Fruit fly (Drosophila melanogaster) whole organism, embryonic: ENCODE measurements around the gene caps.

Experiments used
- Bgb ChIP-seq: fragments of 200-800 bp; sonication (Bioruptor generic); IDR thresholded peaks from 2 replicates; pipeline ENCODE4 v1.3.6; 2022; ENCODE audit warnings: missing biosample characterization, missing genetic modification characterization; ENCODE audit not compliant: partially characterized antibody
- CG10543 ChIP-seq: fragments of 200-800 bp; sonication (Bioruptor generic); optimal IDR thresholded peaks from 3 replicates; lab custom pipeline; 2017; ENCODE audit warnings: missing biosample characterization, mild to moderate bottlenecking, missing genetic modification characterization, moderate library complexity
- CG11247 ChIP-seq: fragments of 200-800 bp; sonication (Bioruptor generic); IDR thresholded peaks from 2 replicates; pipeline ENCODE4 v1.3.6; 2022; ENCODE audit warnings: missing biosample characterization, missing genetic modification characterization
- CG12391 ChIP-seq: fragments of 200-800 bp; sonication (Bioruptor generic); optimal IDR thresholded peaks from 3 replicates; lab custom pipeline; 2018; ENCODE audit warnings: missing biosample characterization, mild to moderate bottlenecking, missing genetic modification characterization, moderate library complexity
- CG12659 ChIP-seq: fragments of 200-800 bp; sonication (Bioruptor generic); optimal IDR thresholded peaks from 3 replicates; lab custom pipeline; 2017; ENCODE audit warnings: mild to moderate bottlenecking, missing biosample characterization, missing genetic modification reagents, missing genetic modification characterization
- CG13624 ChIP-seq: fragments of 200-800 bp; sonication (Bioruptor generic); optimal IDR thresholded peaks from 2 replicates; lab custom pipeline; 2016; ENCODE audit warnings: missing biosample characterization, missing genetic modification characterization
- CG14965 ChIP-seq: fragments of 200-800 bp; sonication (Bioruptor generic); optimal IDR thresholded peaks from 2 replicates; lab custom pipeline; 2016; ENCODE audit warnings: missing biosample characterization, missing genetic modification characterization, borderline replicate concordance
- CG15479 ChIP-seq: fragments of 200-800 bp; sonication (Bioruptor generic); optimal IDR thresholded peaks from 3 replicates; lab custom pipeline; 2019; ENCODE audit warnings: missing biosample characterization, mild to moderate bottlenecking, missing genetic modification characterization, moderate library complexity
- CG17359 ChIP-seq: fragments of 200-800 bp; sonication (Bioruptor generic); optimal IDR thresholded peaks from 3 replicates; lab custom pipeline; 2018; ENCODE audit warnings: missing biosample characterization, mild to moderate bottlenecking, missing genetic modification characterization, moderate library complexity
- CG34422 ChIP-seq: fragments of 200-800 bp; sonication (Bioruptor generic); IDR thresholded peaks from 3 replicates; pipeline ENCODE4 v1.3.6; 2022; ENCODE audit warnings: missing biosample characterization, missing genetic modification characterization
- CG3726 ChIP-seq: fragments of 200-800 bp; sonication (Bioruptor generic); IDR thresholded peaks from 3 replicates; pipeline ENCODE4, ENCODE4 v1.3.6; 2022; ENCODE audit warnings: missing biosample characterization, missing genetic modification characterization
- CG4282 ChIP-seq: fragments of 200-800 bp; sonication (Bioruptor generic); optimal IDR thresholded peaks from 2 replicates; lab custom pipeline; 2016; ENCODE audit warnings: missing biosample characterization, missing genetic modification characterization
- CG4328 ChIP-seq: fragments of 200-800 bp; sonication (Bioruptor generic); optimal IDR thresholded peaks from 3 replicates; lab custom pipeline; 2017; ENCODE audit warnings: missing biosample characterization, missing genetic modification reagents, missing genetic modification characterization
- CG6689 ChIP-seq: fragments of 200-800 bp; sonication (Bioruptor generic); IDR thresholded peaks from 2 replicates; pipeline ENCODE4 v1.3.6; 2022; ENCODE audit warnings: missing biosample characterization, missing genetic modification characterization
- CG7357 ChIP-seq: fragments of 200-800 bp; sonication (Bioruptor generic); IDR thresholded peaks from 3 replicates; pipeline ENCODE4 v1.3.6; 2022; ENCODE audit warnings: missing biosample characterization, missing genetic modification characterization
- CG7963 ChIP-seq: fragments of 200-800 bp; sonication (Bioruptor generic); IDR thresholded peaks from 3 replicates; pipeline ENCODE4 v1.3.6; 2022; ENCODE audit warnings: missing biosample characterization, missing genetic modification characterization; ENCODE audit not compliant: partially characterized antibody
- CG8281 ChIP-seq: fragments of 200-800 bp; sonication (Bioruptor generic); optimal IDR thresholded peaks from 2 replicates; lab custom pipeline; 2018; ENCODE audit warnings: missing biosample characterization, mild to moderate bottlenecking, missing genetic modification characterization, moderate library complexity
- CG9609 ChIP-seq: fragments of 200-800 bp; sonication (Bioruptor generic); optimal IDR thresholded peaks from 3 replicates; lab custom pipeline; 2016; ENCODE audit warnings: missing biosample characterization, missing genetic modification characterization
- CG9797 ChIP-seq: fragments of 200-800 bp; sonication (Bioruptor generic); optimal IDR thresholded peaks from 3 replicates; lab custom pipeline; 2018; ENCODE audit warnings: missing biosample characterization, mild to moderate bottlenecking, missing genetic modification characterization
- CkIIα-i1 ChIP-seq: fragments of 200-800 bp; sonication (Bioruptor generic); IDR thresholded peaks from 2 replicates; pipeline ENCODE4 v1.3.6; 2022; ENCODE audit warnings: missing biosample characterization, missing genetic modification characterization
- Dref ChIP-seq: fragments of 200-800 bp; sonication (Bioruptor generic); IDR thresholded peaks from 2 replicates; pipeline ENCODE4 v1.3.6; 2022; ENCODE audit warnings: missing biosample characterization, missing genetic modification characterization
- Ets97D ChIP-seq: fragments of 200-800 bp; sonication (Bioruptor generic); optimal IDR thresholded peaks from 3 replicates; lab custom pipeline; 2016; ENCODE audit warnings: missing biosample characterization, missing genetic modification characterization
- Gsc ChIP-seq: fragments of 200-800 bp; sonication (Bioruptor generic); IDR thresholded peaks from 2 replicates; pipeline ENCODE4 v1.3.6; 2022; ENCODE audit warnings: missing biosample characterization, missing genetic modification characterization
- HHEX ChIP-seq: fragments of 200-800 bp; sonication (Bioruptor generic); optimal IDR thresholded peaks from 3 replicates; lab custom pipeline; 2017; ENCODE audit warnings: missing biosample characterization, mild to moderate bottlenecking, missing genetic modification characterization, missing genetic modification reagents
- HLHmδ ChIP-seq: fragments of 200-800 bp; sonication (Bioruptor generic); optimal IDR thresholded peaks from 2 replicates; lab custom pipeline; 2018; ENCODE audit warnings: missing biosample characterization, mild to moderate bottlenecking, missing genetic modification characterization, moderate library complexity
- Hr3 ChIP-seq: fragments of 200-800 bp; sonication (Bioruptor generic); optimal IDR thresholded peaks from 3 replicates; lab custom pipeline; 2016; ENCODE audit warnings: missing biosample characterization, missing genetic modification characterization
- Hr51 ChIP-seq, 2 experiments: fragments of 200-800 bp; sonication (Bioruptor generic); optimal IDR thresholded peaks; 2 replicates in 1 of 2; 3 replicates in 1 of 2; lab custom pipeline; 2016 to 2018; ENCODE audit warnings: missing biosample characterization in 2 of 2, missing genetic modification characterization in 2 of 2, mild to moderate bottlenecking in 1 of 2, moderate library complexity in 1 of 2
- Max ChIP-seq: fragments of 200-800 bp; sonication (Bioruptor generic); optimal IDR thresholded peaks from 2 replicates; lab custom pipeline; 2016; ENCODE audit warnings: missing biosample characterization, mild to moderate bottlenecking, missing genetic modification characterization
- NC2α ChIP-seq: fragments of 200-800 bp; sonication (Bioruptor generic); optimal IDR thresholded peaks from 2 replicates; lab custom pipeline; 2016; ENCODE audit warnings: missing biosample characterization, missing genetic modification characterization
- NC2β ChIP-seq: fragments of 200-800 bp; sonication (Bioruptor generic); optimal IDR thresholded peaks from 2 replicates; lab custom pipeline; 2016; ENCODE audit warnings: missing biosample characterization, missing genetic modification characterization
- Oli ChIP-seq: fragments of 200-800 bp; sonication (Bioruptor generic); optimal IDR thresholded peaks from 2 replicates; lab custom pipeline; 2018; ENCODE audit warnings: missing biosample characterization, mild to moderate bottlenecking, missing genetic modification characterization, moderate library complexity
- Spps ChIP-seq: fragments of 200-800 bp; sonication (Bioruptor generic); optimal IDR thresholded peaks from 2 replicates; lab custom pipeline; 2018; ENCODE audit warnings: missing biosample characterization, mild to moderate bottlenecking, missing genetic modification characterization
- chif ChIP-seq, 2 experiments: fragments of 200-800 bp; sonication (Bioruptor generic); optimal IDR thresholded peaks; 3 replicates each; lab custom pipeline; 2016; ENCODE audit warnings: missing biosample characterization in 2 of 2, missing genetic modification characterization in 2 of 2
- dmrt11E ChIP-seq: fragments of 200-800 bp; sonication (Bioruptor generic); optimal IDR thresholded peaks from 3 replicates; lab custom pipeline; 2018; ENCODE audit warnings: missing biosample characterization, mild to moderate bottlenecking, missing genetic modification characterization, moderate library complexity
- esg ChIP-seq: fragments of 200-800 bp; sonication (Bioruptor generic); conservative IDR thresholded peaks from 2 replicates; pipeline ENCODE4 v1.3.6; 2022; ENCODE audit warnings: missing biosample characterization, missing genetic modification characterization
- eyg ChIP-seq: fragments of 200-800 bp; sonication (Bioruptor generic); optimal IDR thresholded peaks from 3 replicates; lab custom pipeline; 2016; ENCODE audit warnings: missing biosample characterization, missing genetic modification characterization
- gem ChIP-seq: fragments of 200-800 bp; sonication (Bioruptor generic); optimal IDR thresholded peaks from 2 replicates; lab custom pipeline; 2019; ENCODE audit warnings: missing biosample characterization, mild to moderate bottlenecking, missing genetic modification characterization, moderate library complexity
- gsb-n ChIP-seq: fragments of 200-800 bp; sonication (Bioruptor generic); optimal IDR thresholded peaks from 3 replicates; lab custom pipeline; 2018; ENCODE audit warnings: missing biosample characterization, mild to moderate bottlenecking, missing genetic modification characterization
- jumu ChIP-seq: fragments of 200-800 bp; sonication (Bioruptor generic); optimal IDR thresholded peaks from 3 replicates; lab custom pipeline; 2016; ENCODE audit warnings: missing biosample characterization, missing genetic modification characterization
- klu ChIP-seq: fragments of 200-800 bp; sonication (Bioruptor generic); IDR thresholded peaks from 2 replicates; pipeline ENCODE4 v1.3.6; 2022; ENCODE audit warnings: missing biosample characterization, missing genetic modification characterization
- mld ChIP-seq: fragments of 200-800 bp; sonication (Bioruptor generic); IDR thresholded peaks from 3 replicates; pipeline ENCODE4 v1.3.6; 2022; ENCODE audit warnings: missing biosample characterization, missing genetic modification characterization; ENCODE audit not compliant: partially characterized antibody
- nau ChIP-seq: fragments of 200-800 bp; sonication (Bioruptor generic); optimal IDR thresholded peaks from 3 replicates; lab custom pipeline; 2017; ENCODE audit warnings: missing biosample characterization, mild to moderate bottlenecking, missing genetic modification characterization, missing genetic modification reagents
- org-1 ChIP-seq: fragments of 200-800 bp; sonication (Bioruptor generic); optimal IDR thresholded peaks from 2 replicates; lab custom pipeline; 2017; ENCODE audit warnings: missing biosample characterization, missing genetic modification characterization
- pan ChIP-seq, 4 experiments: fragments of >200 bp in 3 of 4; fragments of 200-800 bp in 1 of 4; sonication (Bioruptor generic) in 1 of 4; optimal IDR thresholded peaks in 3 of 4; IDR thresholded peaks in 1 of 4; 2 replicates each; pipeline versions ENCODE4 v1.3.6 to Lab custom; 2017 to 2022; ENCODE audit warnings: missing biosample characterization in 2 of 4, missing genetic modification characterization in 2 of 4, mixed read lengths in 1 of 4
- pb ChIP-seq: fragments of 200-800 bp; sonication (Bioruptor generic); optimal IDR thresholded peaks from 3 replicates; lab custom pipeline; 2016; ENCODE audit warnings: missing biosample characterization, missing genetic modification characterization
- tin ChIP-seq: fragments of 200-800 bp; sonication (Bioruptor generic); optimal IDR thresholded peaks from 3 replicates; lab custom pipeline; 2016; ENCODE audit warnings: missing biosample characterization, missing genetic modification characterization
- unpg ChIP-seq: fragments of 200-800 bp; sonication (Bioruptor generic); optimal IDR thresholded peaks from 3 replicates; lab custom pipeline; 2018; ENCODE audit warnings: missing biosample characterization, mild to moderate bottlenecking, missing genetic modification characterization, moderate library complexity
- zen2 ChIP-seq: fragments of 200-800 bp; sonication (Bioruptor generic); IDR thresholded peaks from 3 replicates; pipeline ENCODE4 v1.3.6; 2022; ENCODE audit warnings: missing biosample characterization, missing genetic modification characterization; ENCODE audit not compliant: partially characterized antibody
- zf30C ChIP-seq: fragments of 200-800 bp; sonication (Bioruptor generic); optimal IDR thresholded peaks from 3 replicates; lab custom pipeline; 2018; ENCODE audit warnings: missing biosample characterization, mild to moderate bottlenecking, missing genetic modification characterization

caps gene

dm6 chr3L:13213360-13213759 is 15.1 kb upstream of the caps start (continued):
- TF ChIP-seq CG10543 = peak; percentile 2
- peak; percentile 68 for TF ChIP-seq CG17359 (tag; lab: Kevin White, UChicago)
- peak; percentile 79 for TF ChIP-seq zf30C (GFP tag; lab: Kevin White, UChicago)
- TF ChIP-seq nau (GFP tag; lab: Kevin White, UChicago) = no peak
- TF ChIP-seq Hr51 (GFP tag; optimal IDR thresholded peaks at IDR 0.05; lab: Kevin White, UChicago) = peak in 1 of 2 experiments; percentile 52
- no peak for TF ChIP-seq CG11247 (GFP tag; lab: Robert Waterston, UW)
- no peak for TF ChIP-seq Bgb (GFP tag; lab: Robert Waterston, UW)
- peak; percentile 38 for TF ChIP-seq CG13624 (GFP tag; lab: Kevin White, UChicago)
- no peak for TF ChIP-seq klu (GFP tag; lab: Robert Waterston, UW)
- TF ChIP-seq pan (optimal IDR thresholded peaks at IDR 0.05; lab: Kevin White, UChicago) = no peak
- TF ChIP-seq pan (GFP tag; optimal IDR thresholded peaks at IDR 0.05 in 1 of 2, IDR thresholded peaks at IDR 0.05 in 1 of 2) = peak in 1 of 2 experiments; percentile 19
- peak; percentile 12 for TF ChIP-seq pb
- TF ChIP-seq tin (GFP tag; lab: Kevin White, UChicago) = peak; percentile 66
- TF ChIP-seq Ets97D (GFP tag; lab: Kevin White, UChicago) = no peak
- TF ChIP-seq CG8281 = peak; percentile 20
- peak; percentile 65 for TF ChIP-seq gsb-n (tag; lab: Kevin White, UChicago)
- no peak for TF ChIP-seq Dref (GFP tag; lab: Robert Waterston, UW)
- TF ChIP-seq CG9797 (GFP tag; lab: Kevin White, UChicago) = no peak
- TF ChIP-seq gem (tag; lab: Kevin White, UChicago) = peak; percentile 72
- no peak for TF ChIP-seq CG15479
- TF ChIP-seq Hr3 (GFP tag; lab: Kevin White, UChicago) = peak; percentile 50
- TF ChIP-seq eyg = no peak
- TF ChIP-seq CG7963 (GFP tag; lab: Robert Waterston, UW) = no peak
- TF ChIP-seq unpg (GFP tag; lab: Kevin White, UChicago) = peak; percentile 71
- no peak for TF ChIP-seq zen2 (GFP tag; lab: Robert Waterston, UW)
- TF ChIP-seq CG7357 = no peak
- no peak for TF ChIP-seq mld
- TF ChIP-seq CG6689 (GFP tag; lab: Robert Waterston, UW) = peak; percentile 46
- no peak for TF ChIP-seq jumu
- peak; percentile 14 for TF ChIP-seq NC2α (GFP tag; lab: Kevin White, UChicago)
- peak; percentile 55 for TF ChIP-seq Spps (tag; lab: Kevin White, UChicago)
- TF ChIP-seq NC2β = peak; percentile 62
- peak; percentile 71 to 75 for TF ChIP-seq chif (GFP tag; optimal IDR thresholded peaks at IDR 0.05; lab: Kevin White, UChicago)
- peak; percentile 15 for TF ChIP-seq CG14965 (GFP tag; lab: Kevin White, UChicago)
- TF ChIP-seq Max (GFP tag; lab: Kevin White, UChicago) = peak; percentile 48
- peak; percentile 75 for TF ChIP-seq CG12391 (tag; lab: Kevin White, UChicago)
- no peak for TF ChIP-seq CG4282
- TF ChIP-seq CG12659 (GFP tag; lab: Kevin White, UChicago) = peak; percentile 7
- TF ChIP-seq HLHmδ (GFP tag; lab: Kevin White, UChicago) = no peak
- TF ChIP-seq CG4328 (GFP tag; lab: Kevin White, UChicago) = no peak
- peak; percentile 82 for TF ChIP-seq dmrt11E (tag; lab: Kevin White, UChicago)
- TF ChIP-seq CG3726 (GFP tag; lab: Robert Waterston, UW) = 0 out of 3 replicates have a peak, but pooled peaks have one; percentile 25
- peak; percentile 48 for TF ChIP-seq esg
- TF ChIP-seq CG34422 (GFP tag; lab: Robert Waterston, UW) = no peak
- no peak for TF ChIP-seq CkIIα-i1 (GFP tag; lab: Robert Waterston, UW)
- TF ChIP-seq org-1 (GFP tag; lab: Kevin White, UChicago) = peak; percentile 42
- peak; percentile 32 for TF ChIP-seq CG9609 (GFP tag; lab: Kevin White, UChicago)
- peak; percentile 22; the same call in 1 of the 2 replicates for TF ChIP-seq Gsc (GFP tag; lab: Robert Waterston, UW)
- TF ChIP-seq HHEX (GFP tag; lab: Kevin White, UChicago) = peak; percentile 35
- TF ChIP-seq Oli (tag; lab: Kevin White, UChicago) = peak; percentile 69
